Worm (Caenorhabditis elegans) whole organism, midembryonic: Measurements from ENCODE around the gene fbxa-66.

Experiments used
- T22C8.4 ChIP-seq: fragments of 200-800 bp; sonication (Bioruptor generic); IDR thresholded peaks from 2 replicates; pipeline ENCODE4 v1.3.6; 2022; ENCODE audit warnings: missing genetic modification characterization, missing compliant biosample characterization
- cog-1 ChIP-seq: sonication (generic microtip); optimal IDR thresholded peaks from 2 replicates; lab custom pipeline; 2016; ENCODE audit warnings: missing genetic modification characterization, missing compliant biosample characterization
- flt-1 ChIP-seq: fragments of 200-800 bp; sonication (Bioruptor generic); IDR thresholded peaks from 2 replicates; pipeline ENCODE4 v1.3.6; 2022; ENCODE audit warnings: missing genetic modification characterization, missing compliant biosample characterization
- klf-2 ChIP-seq: fragments of 200-800 bp; sonication (Bioruptor generic); conservative IDR thresholded peaks from 2 replicates; pipeline ENCODE4 v1.3.6; 2022; ENCODE audit warnings: missing genetic modification reagents, missing genetic modification characterization, missing compliant biosample characterization
- tab-1 ChIP-seq: fragments of 200-800 bp; sonication (Bioruptor generic); IDR thresholded peaks from 2 replicates; pipeline ENCODE4 v1.3.6; 2022; ENCODE audit warnings: missing genetic modification characterization, missing compliant biosample characterization
- ztf-29 ChIP-seq: fragments of 200-800 bp; sonication (Bioruptor generic); IDR thresholded peaks from 2 replicates; pipeline ENCODE4 v1.3.6; 2022; ENCODE audit warnings: missing genetic modification reagents, missing genetic modification characterization, missing compliant biosample characterization

- no peak for TF ChIP-seq tab-1
- TF ChIP-seq T22C8.4 = no peak
- TF ChIP-seq flt-1 (GFP tag; lab: Robert Waterston, UW) = no peak
- TF ChIP-seq ztf-29 (GFP tag; lab: Robert Waterston, UW) = no peak
- no peak for TF ChIP-seq klf-2 (GFP tag; lab: Robert Waterston, UW)
- no peak for TF ChIP-seq cog-1 (tag; lab: Kevin White, UChicago)
Observed at ce11 chrIII:2347291-2347690, 33.5 kb upstream of the fbxa-66 start, which contains the start of gene gip-1.
